Worm (Caenorhabditis elegans): ENCODE measurements around the gene B0252.3.
A peak's percentile ranks its signal among the peaks of the same experiment; 100 is the strongest.

DNA sequence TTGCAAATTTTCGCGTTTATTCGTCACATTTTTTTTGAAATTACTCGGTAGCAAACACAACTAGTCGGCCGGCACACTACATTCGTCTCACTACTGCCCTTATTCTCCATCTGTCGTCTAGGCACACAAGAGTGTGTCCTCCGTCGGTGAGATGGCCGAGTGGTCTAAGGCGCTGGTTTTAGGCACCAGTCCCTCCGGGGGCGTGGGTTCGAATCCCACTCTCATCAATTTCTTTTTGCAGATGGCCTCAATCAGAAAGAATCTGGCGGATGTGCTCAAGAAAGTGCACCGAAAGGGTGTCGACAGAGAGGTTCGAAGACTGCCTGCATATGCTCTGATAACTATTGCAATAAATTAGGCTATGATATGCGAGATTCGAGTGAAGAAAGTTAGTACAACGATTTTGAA, 54.5 kb downstream of the B0252.3 start:
- TF ChIP-seq med-1 (GFP tag; optimal IDR thresholded peaks at IDR 0.05; ENCODE audit: insufficient read depth) (peak; percentile 88), ztf-29 (GFP tag; IDR thresholded peaks at IDR 0.05) (peak; percentile 87), flt-1 (GFP tag; IDR thresholded peaks at IDR 0.05) (peak; percentile 98), ztf-23 (GFP tag; IDR thresholded peaks at IDR 0.05) (peak; percentile 88)
